Worm (Caenorhabditis elegans) whole organism, L4 larva: ENCODE results near the gene mdf-1.

Experiments used
- F10B5.3 ChIP-seq: sonication (generic microtip); optimal IDR thresholded peaks from 2 replicates; lab custom pipeline; 2016; ENCODE audit warnings: mild to moderate bottlenecking, missing genetic modification characterization, missing compliant biosample characterization
- F26F4.8 ChIP-seq: fragments of 200-800 bp; sonication (Bioruptor generic); conservative IDR thresholded peaks from 2 replicates; pipeline ENCODE4 v1.3.6; 2022; ENCODE audit warnings: missing genetic modification characterization, missing compliant biosample characterization
- F44E2.7 ChIP-seq: fragments of 200-800 bp; sonication (Bioruptor generic); IDR thresholded peaks from 2 replicates; pipeline ENCODE4 v2.1.2; 2022; ENCODE audit warnings: missing genetic modification characterization, missing compliant biosample characterization
- F49E8.2 ChIP-seq: sonication (generic microtip); optimal IDR thresholded peaks from 2 replicates; lab custom pipeline; 2016; ENCODE audit warnings: missing compliant biosample characterization, mild to moderate bottlenecking, missing genetic modification characterization, borderline replicate concordance
- Y105C5A.15 ChIP-seq: fragments of 200-800 bp; sonication (Bioruptor generic); IDR thresholded peaks from 2 replicates; pipeline ENCODE4 v1.3.6; 2022; ENCODE audit warnings: missing genetic modification characterization, missing compliant biosample characterization
- Y5F2A.4 ChIP-seq: fragments of 200-800 bp; sonication (Bioruptor generic); optimal IDR thresholded peaks from 2 replicates; lab custom pipeline; 2018; ENCODE audit warnings: mild to moderate bottlenecking, missing genetic modification characterization, missing compliant biosample characterization
- Y75B8A.6 ChIP-seq: fragments of 200-800 bp; sonication (Bioruptor generic); IDR thresholded peaks from 2 replicates; pipeline ENCODE4 v1.3.6; 2022; ENCODE audit warnings: missing genetic modification reagents, missing genetic modification characterization, missing compliant biosample characterization
- ZK546.5 ChIP-seq, 2 experiments: sonication (generic microtip); optimal IDR thresholded peaks; 2 replicates each; lab custom pipeline; 2017; ENCODE audit warnings: missing biosample characterization in 2 of 2, missing genetic modification characterization in 2 of 2
- aly-2 ChIP-seq: sonication (generic microtip); optimal IDR thresholded peaks from 2 replicates; lab custom pipeline; 2018; ENCODE audit warnings: missing biosample characterization, missing genetic modification characterization
- ama-1 ChIP-seq: fragments of 150-350 bp; optimal IDR thresholded peaks from 2 replicates; lab custom pipeline; 2014; ENCODE audit warnings: inconsistent platforms, mixed read lengths
- arid-1 ChIP-seq: fragments of 200-800 bp; sonication (Bioruptor generic); conservative IDR thresholded peaks from 2 replicates; pipeline ENCODE4 v1.3.6; 2022; ENCODE audit warnings: missing genetic modification reagents, missing genetic modification characterization, missing compliant biosample characterization
- attf-4 ChIP-seq: sonication (generic microtip); optimal IDR thresholded peaks from 3 replicates; lab custom pipeline; 2017; ENCODE audit warnings: missing biosample characterization, missing genetic modification characterization
- ceh-20 ChIP-seq: fragments of 200-800 bp; sonication (Bioruptor generic); IDR thresholded peaks from 2 replicates; pipeline ENCODE4 v1.3.6; 2022; ENCODE audit warnings: missing genetic modification reagents, missing genetic modification characterization, missing compliant biosample characterization
- ceh-32 ChIP-seq: sonication (generic microtip); optimal IDR thresholded peaks from 2 replicates; lab custom pipeline; 2016; ENCODE audit warnings: mild to moderate bottlenecking, missing genetic modification characterization, missing compliant biosample characterization; ENCODE audit not compliant: poor library complexity
- ceh-82 ChIP-seq: sonication (generic microtip); optimal IDR thresholded peaks from 2 replicates; lab custom pipeline; 2017; ENCODE audit warnings: missing biosample characterization, missing genetic modification characterization
- ctbp-1 ChIP-seq: fragments of 200-800 bp; sonication (Bioruptor generic); IDR thresholded peaks from 2 replicates; pipeline ENCODE4 v1.3.6; 2022; ENCODE audit warnings: missing genetic modification reagents, missing genetic modification characterization, missing compliant biosample characterization
- daf-8 ChIP-seq: fragments of 200-800 bp; sonication (Bioruptor generic); IDR thresholded peaks from 2 replicates; pipeline ENCODE4 v1.3.6; 2022; ENCODE audit warnings: missing genetic modification characterization, missing compliant biosample characterization
- dmd-6 ChIP-seq: fragments of 200-800 bp; sonication (Bioruptor generic); IDR thresholded peaks from 2 replicates; pipeline ENCODE4 v1.3.6; 2022; ENCODE audit warnings: missing genetic modification reagents, missing genetic modification characterization, missing compliant biosample characterization
- dmd-8 ChIP-seq: fragments of 200-800 bp; sonication (Bioruptor generic); IDR thresholded peaks from 2 replicates; pipeline ENCODE4 v1.3.6; 2022; ENCODE audit warnings: missing genetic modification characterization, missing compliant biosample characterization
- duxl-1 ChIP-seq: sonication (generic microtip); optimal IDR thresholded peaks from 2 replicates; lab custom pipeline; 2016; ENCODE audit warnings: mild to moderate bottlenecking, missing genetic modification characterization, moderate library complexity, missing compliant biosample characterization; ENCODE audit not compliant: poor library complexity
- egl-43 ChIP-seq: fragments of 200-800 bp; sonication (Bioruptor generic); IDR thresholded peaks from 2 replicates; pipeline ENCODE4 v1.3.6; 2022; ENCODE audit warnings: missing genetic modification reagents, missing genetic modification characterization, missing compliant biosample characterization
- fkh-10 ChIP-seq: fragments of 150-350 bp; optimal IDR thresholded peaks from 2 replicates; lab custom pipeline; 2014; ENCODE audit warnings: missing biosample characterization, missing genetic modification reagents, missing genetic modification characterization
- fos-1 ChIP-seq: fragments of 150-350 bp; optimal IDR thresholded peaks from 2 replicates; lab custom pipeline; 2014; ENCODE audit warnings: missing biosample characterization, missing genetic modification characterization
- hif-1 ChIP-seq, 2 experiments: sonication (generic microtip); optimal IDR thresholded peaks; 2 replicates each; lab custom pipeline; 2016 to 2017; ENCODE audit warnings: missing compliant biosample characterization in 2 of 2, missing genetic modification characterization in 2 of 2, missing genetic modification reagents in 2 of 2, missing genotype in 2 of 2, mild to moderate bottlenecking in 1 of 2
- hlh-11 ChIP-seq: fragments of 200-800 bp; sonication (Bioruptor generic); optimal IDR thresholded peaks from 2 replicates; lab custom pipeline; 2018; ENCODE audit warnings: mild to moderate bottlenecking, missing genetic modification characterization, missing compliant biosample characterization
- hlh-30 ChIP-seq: sonication (generic microtip); optimal IDR thresholded peaks from 2 replicates; lab custom pipeline; 2017; ENCODE audit warnings: antibody characterized with exemption, mild to moderate bottlenecking, missing genetic modification characterization, missing compliant biosample characterization; ENCODE audit not compliant: insufficient read depth
- hmg-1.1 ChIP-seq: fragments of 200-800 bp; sonication (Bioruptor generic); IDR thresholded peaks from 2 replicates; pipeline ENCODE4 v1.3.6; 2022; ENCODE audit warnings: missing genetic modification reagents, missing genetic modification characterization, missing compliant biosample characterization
- lim-7 ChIP-seq: fragments of 200-800 bp; sonication (Bioruptor generic); IDR thresholded peaks from 2 replicates; pipeline ENCODE4 v1.3.6; 2022; ENCODE audit warnings: missing genetic modification characterization, missing compliant biosample characterization
- lin-1 ChIP-seq: fragments of 200-800 bp; sonication (Bioruptor generic); IDR thresholded peaks from 2 replicates; pipeline ENCODE4 v1.3.6; 2022; ENCODE audit warnings: missing genetic modification reagents, missing genetic modification characterization, missing compliant biosample characterization
- lin-38 ChIP-seq: fragments of 200-800 bp; sonication (Bioruptor generic); IDR thresholded peaks from 2 replicates; pipeline ENCODE4 v1.3.6; 2022; ENCODE audit warnings: missing genetic modification reagents, missing genetic modification characterization, missing compliant biosample characterization
- lin-39 ChIP-seq: fragments of 150-350 bp; optimal IDR thresholded peaks from 2 replicates; lab custom pipeline; 2014; ENCODE audit warnings: missing biosample characterization, missing genetic modification reagents, missing genetic modification characterization
- lsy-2 ChIP-seq, 2 experiments: fragments of 150-350 bp in 1 of 2; sonication (generic microtip) in 1 of 2; optimal IDR thresholded peaks; 2 replicates each; lab custom pipeline; 2014 to 2017; ENCODE audit warnings: missing biosample characterization in 2 of 2, missing genetic modification characterization in 2 of 2
- madf-5 ChIP-seq, 2 experiments: fragments of 200-800 bp; sonication (Bioruptor generic); IDR thresholded peaks; 2 replicates each; pipeline ENCODE4 v1.3.6; 2022; ENCODE audit warnings: missing compliant biosample characterization in 2 of 2, missing genetic modification characterization in 2 of 2
- madf-9 ChIP-seq: fragments of 200-800 bp; sonication (Bioruptor generic); conservative IDR thresholded peaks from 2 replicates; pipeline ENCODE4 v1.3.6; 2022; ENCODE audit warnings: missing genetic modification reagents, missing genetic modification characterization, missing compliant biosample characterization
- mdl-1 ChIP-seq, 2 experiments: fragments of 150-350 bp in 1 of 2; sonication (generic microtip) in 1 of 2; optimal IDR thresholded peaks; 2 replicates each; lab custom pipeline; 2014 to 2017; ENCODE audit warnings: missing biosample characterization in 2 of 2, missing genetic modification characterization in 2 of 2
- mep-1 ChIP-seq: fragments of 150-350 bp; sonication (generic microtip); optimal IDR thresholded peaks from 3 replicates; lab custom pipeline; 2014; ENCODE audit warnings: missing biosample characterization, missing genetic modification characterization
- nhr-11 ChIP-seq: fragments of 150-350 bp; optimal IDR thresholded peaks from 2 replicates; lab custom pipeline; 2014; ENCODE audit warnings: missing biosample characterization, missing genetic modification characterization
- nhr-111 ChIP-seq: fragments of 200-800 bp; sonication (Bioruptor generic); optimal IDR thresholded peaks from 2 replicates; lab custom pipeline; 2018; ENCODE audit warnings: mild to moderate bottlenecking, missing genetic modification characterization, missing compliant biosample characterization
- nhr-237 ChIP-seq: sonication (generic microtip); optimal IDR thresholded peaks from 2 replicates; lab custom pipeline; 2017; ENCODE audit warnings: missing biosample characterization, missing genetic modification characterization
- nhr-25 ChIP-seq: sonication (generic microtip); optimal IDR thresholded peaks from 2 replicates; lab custom pipeline; 2017; ENCODE audit warnings: missing genetic modification characterization, mild to moderate bottlenecking, missing compliant biosample characterization, antibody characterized with exemption, moderate library complexity, borderline replicate concordance; ENCODE audit not compliant: insufficient read depth
- nhr-28 ChIP-seq: fragments of 150-350 bp; optimal IDR thresholded peaks from 2 replicates; lab custom pipeline; 2014; ENCODE audit warnings: missing biosample characterization, missing genetic modification characterization
- nhr-48 ChIP-seq: sonication (generic microtip); optimal IDR thresholded peaks from 2 replicates; lab custom pipeline; 2016; ENCODE audit warnings: mild to moderate bottlenecking, missing genetic modification characterization, missing compliant biosample characterization
- nhr-6 ChIP-seq: fragments of 150-350 bp; optimal IDR thresholded peaks from 2 replicates; lab custom pipeline; 2014; ENCODE audit warnings: missing biosample characterization, missing genetic modification characterization
- php-3 ChIP-seq: fragments of 200-800 bp; sonication (Bioruptor generic); IDR thresholded peaks from 2 replicates; pipeline ENCODE4 v1.3.6; 2022; ENCODE audit warnings: missing genetic modification reagents, missing genetic modification characterization, missing compliant biosample characterization
- pqm-1 ChIP-seq: sonication (generic microtip); optimal IDR thresholded peaks from 2 replicates; lab custom pipeline; 2017; ENCODE audit warnings: missing biosample characterization, missing genetic modification characterization
- saeg-2 ChIP-seq: fragments of 200-800 bp; sonication (Bioruptor generic); IDR thresholded peaks from 2 replicates; pipeline ENCODE4 v1.3.6; 2022; ENCODE audit warnings: missing genetic modification reagents, missing genetic modification characterization, missing compliant biosample characterization
- set-16 ChIP-seq: fragments of 200-800 bp; sonication (Bioruptor generic); IDR thresholded peaks from 2 replicates; pipeline ENCODE4 v1.3.6; 2022; ENCODE audit warnings: missing genetic modification reagents, missing genetic modification characterization, missing compliant biosample characterization
- spr-1 ChIP-seq: sonication (generic microtip); optimal IDR thresholded peaks from 2 replicates; lab custom pipeline; 2016; ENCODE audit warnings: mild to moderate bottlenecking, missing genetic modification characterization, missing compliant biosample characterization
- tra-1 ChIP-seq: fragments of 200-800 bp; sonication (Bioruptor generic); IDR thresholded peaks from 2 replicates; pipeline ENCODE4 v1.3.6; 2022; ENCODE audit warnings: missing genetic modification reagents, missing genetic modification characterization, missing compliant biosample characterization
- unc-130 ChIP-seq: sonication (generic microtip); optimal IDR thresholded peaks from 2 replicates; lab custom pipeline; 2016; ENCODE audit warnings: missing genetic modification reagents, missing genetic modification characterization, missing compliant biosample characterization
- unc-62 ChIP-seq, 3 experiments: fragments of 150-350 bp in 1 of 3; sonication (generic microtip); optimal IDR thresholded peaks in 2 of 3; peaks in 1 of 3; 1 replicate in 1 of 3; 2 replicates in 2 of 3; lab custom pipeline; 2014 to 2017; ENCODE audit warnings: missing biosample characterization in 3 of 3, missing genetic modification characterization in 3 of 3, missing genetic modification reagents in 3 of 3, missing genotype in 1 of 3
- zfp-3 ChIP-seq: fragments of 200-800 bp; sonication (Bioruptor generic); conservative IDR thresholded peaks from 2 replicates; pipeline ENCODE4 v1.3.6; 2022; ENCODE audit warnings: missing genetic modification reagents, missing genetic modification characterization, missing compliant biosample characterization
- ztf-7 ChIP-seq: fragments of 150-350 bp; optimal IDR thresholded peaks from 2 replicates; lab custom pipeline; 2014; ENCODE audit warnings: missing biosample characterization, missing genetic modification characterization

The mdf-1 gene

DNA sequence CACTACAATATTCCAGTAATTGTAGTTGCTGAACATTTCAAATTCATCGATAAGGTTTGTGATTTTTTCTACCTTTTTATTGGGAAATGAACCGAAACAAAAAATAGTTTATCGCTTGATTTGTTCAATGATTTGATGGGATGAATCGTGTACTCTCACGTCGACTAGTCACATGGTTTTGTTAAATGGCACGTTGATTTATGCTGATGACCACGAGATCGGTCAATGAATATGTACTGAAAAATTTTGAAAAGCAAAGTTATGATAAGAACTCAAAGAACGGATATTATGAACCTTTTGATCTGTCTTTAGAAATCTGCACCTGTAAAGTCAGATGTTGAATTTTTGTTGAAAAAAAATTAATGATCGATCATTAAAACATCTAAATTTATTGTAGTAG, 27.7 kb downstream of the mdf-1 start (continued):
- TF ChIP-seq nhr-11 (tag; lab: Kevin White, UChicago) (no peak), ceh-32 (no peak), ZK546.5 (tag; optimal IDR thresholded peaks at IDR 0.05; lab: Kevin White, UChicago) (no peak), nhr-48 (tag; lab: Kevin White, UChicago) (peak; percentile 49), tra-1 (GFP tag; lab: Robert Waterston, UW) (no peak), nhr-28 (tag; lab: Kevin White, UChicago) (peak; percentile 97), F26F4.8 (GFP tag; lab: Robert Waterston, UW) (no peak), arid-1 (no peak), php-3 (GFP tag; lab: Robert Waterston, UW) (no peak), lim-7 (GFP tag; lab: Robert Waterston, UW) (no peak), mdl-1 (tag; optimal IDR thresholded peaks at IDR 0.05; lab: Kevin White, UChicago) (peak in 1 of 2 experiments; percentile 65), fos-1 (no peak), mep-1 (peak; percentile 42), fkh-10 (GFP tag; lab: Kevin White, UChicago) (no peak), unc-62 (GFP tag; optimal IDR thresholded peaks at IDR 0.05 in 1 of 2; lab: Kevin White, UChicago) (peak in 1 of 2 experiments; percentile 99), unc-62 (tag; optimal IDR thresholded peaks at IDR 0.05; lab: Kevin White, UChicago) (no peak), Y5F2A.4 (no peak), pqm-1 (no peak), hlh-11 (tag; lab: Kevin White, UChicago) (peak; percentile 64), egl-43 (GFP tag; lab: Robert Waterston, UW) (no peak), zfp-3 (GFP tag; lab: Robert Waterston, UW) (no peak), ama-1 (lab: Kevin White, UChicago) (no peak), set-16 (no peak), Y105C5A.15 (GFP tag; lab: Robert Waterston, UW) (no peak), hif-1 (tag; optimal IDR thresholded peaks at IDR 0.05; lab: Kevin White, UChicago) (no peak), unc-130 (GFP tag; lab: Kevin White, UChicago) (no peak), lin-1 (no peak), ceh-20 (peak; percentile 69; the same call in 1 of the 2 replicates), daf-8 (no peak), nhr-6 (tag; lab: Kevin White, UChicago) (peak; percentile 46), nhr-237 (no peak), madf-5 (GFP tag; IDR thresholded peaks at IDR 0.05; lab: Robert Waterston, UW) (no peak), saeg-2 (GFP tag; lab: Robert Waterston, UW) (no peak), nhr-111 (GFP tag; lab: Kevin White, UChicago) (no peak), aly-2 (tag; lab: Kevin White, UChicago) (no peak), dmd-8 (no peak), lin-39 (tag; lab: Kevin White, UChicago) (no peak), hmg-1.1 (GFP tag; lab: Robert Waterston, UW) (no peak), nhr-25 (tag; lab: Kevin White, UChicago) (peak; percentile 46), ceh-82 (no peak), F10B5.3 (no peak), lsy-2 (tag; optimal IDR thresholded peaks at IDR 0.05; lab: Kevin White, UChicago) (peak in 1 of 2 experiments; percentile 52)
- TF ChIP-seq, all 104 proteins: peak for 17

DNA sequence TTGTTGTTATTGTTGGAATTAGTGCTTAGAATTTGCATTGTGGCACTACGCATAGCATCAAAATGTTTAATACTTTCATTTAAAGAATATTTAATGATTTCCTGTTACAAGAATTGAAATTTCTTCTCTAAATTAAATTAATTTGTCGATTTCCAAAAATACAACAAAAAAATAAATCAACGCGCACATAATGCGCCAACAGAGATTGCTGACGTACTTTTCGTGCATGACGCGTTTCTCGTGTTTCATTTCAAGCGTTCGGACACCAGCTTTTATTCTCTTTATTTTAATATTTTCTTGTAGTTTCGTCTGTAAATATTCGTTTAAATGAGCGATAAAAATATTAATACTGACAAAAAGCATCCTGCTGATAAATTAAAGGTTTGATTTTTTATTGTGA, 30.4 kb downstream of the mdf-1 start, which contains the start of gene eif-2Bdelta:
Gene eif-2Bdelta, plus strand, starts transcription at position 235 of the 400 bp plus-strand sequence.
- TF ChIP-seq nhr-237 (no peak), F44E2.7 (GFP tag; lab: Robert Waterston, UW) (no peak), attf-4 (tag; lab: Kevin White, UChicago) (no peak), madf-9 (GFP tag; lab: Robert Waterston, UW) (no peak), ztf-7 (tag; lab: Kevin White, UChicago) (peak; percentile 23), ceh-82 (no peak), lin-38 (GFP tag; lab: Robert Waterston, UW) (peak; percentile 47), Y75B8A.6 (GFP tag; lab: Robert Waterston, UW) (no peak), dmd-6 (GFP tag; lab: Robert Waterston, UW) (peak; percentile 38; the same call in 1 of the 2 replicates), duxl-1 (peak; percentile 7), ctbp-1 (no peak), F49E8.2 (tag; lab: Kevin White, UChicago) (no peak), hlh-30 (tag; lab: Kevin White, UChicago) (peak; percentile 10), spr-1 (no peak), lsy-2 (tag; optimal IDR thresholded peaks at IDR 0.05; lab: Kevin White, UChicago) (peak in 1 of 2 experiments; percentile 66)
